Fruit fly (Drosophila melanogaster) S2 (cell line): ENCODE data around the gene CG1544.

Experiments
- CG8478 ChIP-seq: fragments of >200 bp; optimal IDR thresholded peaks from 2 replicates; lab custom pipeline; 2018
- CTCF ChIP-seq, 2 experiments: fragments of >200 bp; optimal IDR thresholded peaks; 2 replicates each; lab custom pipeline; 2018

CG1544 gene

DNA sequence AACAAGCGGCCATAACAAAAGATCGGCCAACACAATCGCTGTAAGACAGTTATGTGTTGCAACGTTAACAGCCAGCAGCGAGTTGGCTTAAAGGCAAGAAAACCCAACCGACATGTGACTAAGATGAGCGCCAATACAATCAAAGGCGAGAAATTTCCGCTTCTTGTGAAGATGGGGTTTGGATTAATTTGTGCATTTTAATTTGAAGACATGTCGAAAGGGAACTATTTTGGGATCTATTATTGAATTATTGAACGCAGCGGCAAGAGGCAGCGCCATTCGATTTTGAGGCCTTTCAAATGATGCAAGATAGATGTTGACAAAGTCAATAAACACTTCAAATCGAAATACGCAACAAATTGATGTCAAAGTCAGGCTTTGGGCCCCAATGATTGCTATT lies 44.4 kb downstream of the CG1544 start:
- TF ChIP-seq CG8478 (lab: Kevin White, UChicago) (no peak), CTCF (optimal IDR thresholded peaks at IDR 0.05; lab: Kevin White, UChicago) (no peak)

DNA sequence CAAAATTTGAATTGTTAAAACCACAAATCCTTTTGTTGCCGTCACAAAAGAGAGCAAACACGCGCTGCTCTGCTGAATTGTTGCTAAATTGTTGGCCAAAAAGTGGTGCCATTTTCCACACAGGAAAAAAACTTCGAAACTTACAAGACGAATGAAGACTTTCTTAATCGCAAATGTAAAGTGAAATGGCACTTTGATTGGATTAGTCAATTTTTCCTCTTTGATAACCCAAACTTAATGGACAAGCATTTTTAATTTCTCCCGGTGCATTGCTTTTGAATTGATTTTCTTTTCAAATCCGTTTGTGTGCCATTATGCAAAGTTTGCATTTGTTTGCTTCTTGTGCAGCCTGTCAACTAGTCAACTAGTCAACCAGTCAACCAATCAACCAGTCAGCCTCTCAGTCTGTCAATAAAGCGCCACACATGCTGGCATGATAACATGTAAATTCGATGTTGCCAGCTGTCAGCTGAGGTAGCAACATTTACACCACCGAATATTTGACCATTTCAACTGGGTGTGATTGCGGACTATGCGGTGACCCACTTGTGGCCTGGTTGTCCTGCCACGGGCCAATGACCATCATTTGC lies 46.5 kb downstream of the CG1544 start:
- TF ChIP-seq CG8478 (lab: Kevin White, UChicago) (no peak), CTCF (optimal IDR thresholded peaks at IDR 0.05; lab: Kevin White, UChicago) (no peak)

DNA sequence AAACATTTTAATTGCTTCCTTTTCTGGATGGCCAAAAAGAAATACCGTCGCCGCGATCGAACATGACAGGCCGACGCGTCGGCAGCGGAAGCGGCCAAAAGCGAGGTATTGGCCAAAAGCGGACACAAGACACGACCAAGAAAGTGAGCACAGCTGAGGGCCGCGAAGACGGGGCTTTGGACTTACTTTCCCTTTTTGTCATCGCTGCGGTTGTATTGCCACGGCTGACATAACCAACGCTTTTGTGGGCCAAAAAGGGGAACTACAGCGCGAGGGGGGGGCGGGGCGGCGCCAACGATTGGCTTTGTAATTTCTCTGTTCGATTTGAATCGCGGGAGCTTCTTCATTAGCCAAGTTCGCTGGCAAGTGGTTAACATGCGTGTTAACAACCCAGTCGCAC lies 49.1 kb downstream of the CG1544 start:
- TF ChIP-seq CG8478 (lab: Kevin White, UChicago) (no peak), CTCF (optimal IDR thresholded peaks at IDR 0.05; lab: Kevin White, UChicago) (no peak)

DNA sequence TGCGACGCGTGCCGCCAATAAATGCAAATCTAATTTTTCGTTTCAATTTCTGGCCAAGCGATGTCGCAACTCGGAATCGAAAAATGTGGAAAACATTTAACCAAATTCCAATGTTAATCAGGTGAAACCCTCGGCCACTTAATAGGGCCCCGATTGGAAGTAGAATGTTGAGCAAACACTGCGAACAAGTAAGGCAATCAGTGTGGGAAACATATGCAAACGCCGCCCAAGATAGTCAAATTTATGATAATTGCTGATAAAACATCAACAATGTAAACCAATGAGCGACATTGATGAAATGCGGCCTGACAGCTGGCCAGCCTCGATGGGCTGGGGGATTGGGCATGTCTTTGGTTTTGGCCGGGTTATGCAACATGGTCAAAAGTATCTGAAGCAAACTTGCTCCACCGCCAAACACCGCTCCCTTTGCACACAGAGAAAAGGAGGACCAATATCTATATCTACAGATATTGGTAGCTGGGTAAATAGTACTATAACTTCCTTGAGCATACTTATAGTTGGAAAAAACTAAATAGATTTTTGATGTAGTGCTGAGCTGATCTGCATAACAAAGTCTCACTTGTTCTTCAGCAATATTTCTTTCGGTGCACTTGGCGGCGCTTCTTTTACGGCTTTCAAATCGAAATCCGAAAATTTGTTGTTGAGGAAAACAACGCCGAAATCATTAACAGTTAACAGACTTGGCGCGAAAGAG lies 50.7 kb downstream of the CG1544 start:
- TF ChIP-seq CTCF (optimal IDR thresholded peaks at IDR 0.05; lab: Kevin White, UChicago) (no peak), CG8478 (lab: Kevin White, UChicago) (no peak)

DNA sequence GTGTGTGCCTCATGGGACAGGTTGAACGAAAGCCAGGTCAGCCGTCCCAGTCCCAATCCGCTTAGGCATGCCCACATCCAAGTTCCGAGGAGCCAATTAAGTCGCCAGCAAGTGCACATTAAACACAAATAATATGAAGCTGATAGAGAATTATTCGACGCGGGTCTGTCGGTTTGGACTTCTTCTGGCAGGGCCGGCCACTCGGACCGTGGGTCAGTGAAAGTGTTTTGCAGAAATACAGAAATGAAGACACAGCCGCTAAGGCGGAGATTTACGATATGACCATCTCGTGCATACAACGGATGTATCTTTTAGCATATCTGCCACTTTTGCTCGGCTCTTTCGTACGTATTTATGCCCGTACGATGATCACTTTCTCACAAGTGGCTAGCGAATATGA lies 51.5 kb downstream of the CG1544 start:
- TF ChIP-seq CTCF (optimal IDR thresholded peaks at IDR 0.05; lab: Kevin White, UChicago), result no peak

DNA sequence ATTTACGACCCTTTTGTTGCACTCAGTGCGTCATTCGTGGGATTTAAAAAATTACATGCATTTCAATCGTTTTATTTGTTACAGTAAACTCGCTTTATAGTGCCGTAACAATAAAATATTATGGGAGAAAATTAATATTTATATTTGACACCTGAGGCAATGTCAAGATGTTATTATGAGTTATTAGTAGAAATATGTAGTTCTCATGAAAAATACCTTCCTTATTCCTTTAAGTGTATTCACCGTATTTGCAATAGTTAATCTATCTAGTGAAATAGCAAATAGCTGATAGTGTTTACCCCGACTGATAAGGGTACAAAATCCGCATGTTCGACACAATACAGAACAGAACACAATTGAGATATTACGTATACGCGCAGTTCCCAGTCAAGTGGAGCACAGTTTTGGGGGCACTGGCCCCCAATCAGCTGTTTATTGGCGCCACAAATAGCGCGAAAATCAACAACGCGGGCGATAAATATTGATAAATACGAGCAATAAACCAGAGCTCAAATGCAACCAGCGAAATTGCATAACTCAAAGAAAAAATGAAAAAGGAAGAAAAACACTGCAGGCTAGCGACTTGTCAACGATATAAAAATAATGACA lies 53.8 kb downstream of the CG1544 start:
- TF ChIP-seq CTCF (optimal IDR thresholded peaks at IDR 0.05; lab: Kevin White, UChicago) (no peak), CG8478 (lab: Kevin White, UChicago) (no peak)

DNA sequence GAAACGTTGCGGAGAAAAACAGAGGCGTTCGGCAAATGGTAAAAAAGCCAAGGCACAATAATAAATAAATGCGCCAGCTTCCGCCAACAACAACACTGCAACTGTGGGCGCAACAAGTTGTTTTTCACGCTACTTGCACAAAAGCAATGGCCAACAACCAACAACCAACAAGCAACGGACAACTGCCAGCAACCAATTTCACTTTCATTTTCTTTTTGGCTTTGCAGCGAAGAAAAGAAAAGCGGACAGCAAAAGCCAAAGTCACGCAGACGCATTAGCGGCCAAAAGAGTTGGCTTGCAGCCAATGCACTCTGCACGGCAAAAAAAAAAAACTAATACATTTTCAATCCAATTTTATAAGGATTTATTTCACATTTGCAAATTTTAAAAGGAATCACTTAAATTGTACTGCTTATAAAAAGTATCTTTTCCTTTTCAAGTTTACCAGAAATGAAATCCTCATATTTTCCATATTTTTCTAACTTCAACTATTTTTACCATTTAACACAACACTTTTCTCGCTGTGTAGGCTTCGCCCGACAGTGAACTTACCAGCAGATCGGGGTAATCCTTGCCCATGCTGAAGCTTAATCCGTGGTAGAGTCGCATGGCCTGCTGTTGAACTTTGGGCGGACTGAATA lies 54.5 kb downstream of the CG1544 start:
- no peak for TF ChIP-seq CG8478 (lab: Kevin White, UChicago)
- TF ChIP-seq CTCF (optimal IDR thresholded peaks at IDR 0.05; lab: Kevin White, UChicago), result no peak

DNA sequence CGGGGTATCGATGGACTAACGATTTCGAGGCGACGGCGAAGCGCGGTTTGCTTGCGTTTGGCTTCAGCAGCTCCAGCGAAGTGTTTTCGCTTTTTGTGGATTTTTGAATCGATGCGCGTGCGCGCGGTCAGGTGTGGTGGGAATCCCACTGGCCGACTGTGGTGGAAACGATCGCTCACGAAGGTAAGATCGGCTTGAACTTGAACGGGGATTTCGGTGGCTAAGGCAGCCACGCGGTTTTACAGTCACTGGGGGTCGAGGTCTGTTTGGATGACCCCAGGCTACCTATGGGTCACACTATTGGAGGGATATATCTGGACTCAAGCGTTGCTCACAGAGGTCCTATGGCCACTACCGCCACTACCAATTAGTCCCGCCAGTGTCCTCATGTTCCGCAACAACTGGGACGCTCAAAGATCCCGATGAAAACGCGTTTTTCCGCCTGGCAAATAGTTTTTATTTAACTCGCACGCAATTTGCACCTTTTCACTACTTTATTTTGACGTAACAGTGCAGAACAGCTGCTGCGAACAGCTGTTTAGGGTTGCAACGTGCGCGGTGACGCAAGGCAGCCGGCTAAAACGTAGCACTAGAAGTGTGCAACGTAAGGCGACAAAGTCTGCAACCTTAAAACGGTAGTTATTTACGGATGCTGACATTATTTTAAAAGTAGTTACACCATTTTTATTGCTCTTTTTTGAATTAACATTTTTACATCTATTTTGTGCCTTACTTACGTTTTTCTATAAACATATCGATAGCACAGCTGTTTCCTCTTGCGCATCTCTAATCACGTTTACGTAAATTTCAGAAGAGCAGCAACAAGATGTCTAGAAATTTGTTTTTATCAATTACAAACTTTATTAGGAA lies 55.6 kb downstream of the CG1544 start, which contains the start of the genes qless and mRpL32:
Gene qless (minus strand): TSS at position 516 of the 870 bp plus-strand sequence.
Gene mRpL32 (plus strand): TSS at position 780 of the 870 bp plus-strand sequence.
- TF ChIP-seq CTCF (optimal IDR thresholded peaks at IDR 0.05; lab: Kevin White, UChicago) (peak in 1 of 2 experiments; percentile 0), CG8478 (lab: Kevin White, UChicago) (no peak)
